Worm (Caenorhabditis elegans): ENCODE results near the gene C07A9.9.

C07A9.9 gene

DNA sequence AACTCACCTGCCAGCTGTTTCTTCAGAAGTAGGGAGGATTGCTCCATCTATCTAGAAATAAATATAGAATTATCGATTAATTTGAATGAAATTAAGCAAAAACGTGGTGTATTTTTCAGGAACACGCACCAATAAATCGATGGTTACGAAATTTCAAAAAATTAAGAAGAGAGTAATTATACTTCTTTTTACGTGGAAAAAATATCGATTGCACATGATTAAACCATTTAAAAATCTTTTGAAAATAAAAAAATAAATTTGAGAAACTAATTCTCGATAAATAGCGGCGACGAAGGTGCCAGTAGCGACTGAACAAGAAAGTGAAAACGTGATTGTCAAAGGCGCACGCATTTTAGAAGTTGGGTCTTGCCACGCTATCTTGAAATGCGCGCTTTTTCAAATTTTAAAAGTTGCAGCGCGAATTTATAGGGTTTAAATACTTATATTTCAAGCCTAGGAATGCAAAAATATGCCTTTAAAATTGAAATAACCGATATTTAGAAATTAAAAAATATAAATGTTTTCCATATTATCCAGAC lies 36.3 kb downstream of the C07A9.9 start, which contains the start of gene ubc-7:
Gene ubc-7, minus strand, starts transcription at position 51 of the 539 bp plus-strand sequence.
- TF ChIP-seq sea-2 (GFP tag; optimal IDR thresholded peaks at IDR 0.05) (no peak), ztf-11 (tag; optimal IDR thresholded peaks at IDR 0.05) (no peak), nhr-77 (tag; optimal IDR thresholded peaks at IDR 0.05) (no peak), snpc-4 (tag; optimal IDR thresholded peaks at IDR 0.05) (peak; percentile 57), lin-15B (tag; optimal IDR thresholded peaks at IDR 0.05) (peak; percentile 87), zag-1 (tag; optimal IDR thresholded peaks at IDR 0.05) (no peak), eor-1 (tag; optimal IDR thresholded peaks at IDR 0.05) (no peak), skn-1 (tag; optimal IDR thresholded peaks at IDR 0.05) (peak; percentile 53), nhr-25 (tag; optimal IDR thresholded peaks at IDR 0.05) (peak; percentile 69), fos-1 (tag; optimal IDR thresholded peaks at IDR 0.05) (no peak), pha-4 (tag; optimal IDR thresholded peaks at IDR 0.05) (peak; percentile 95), egl-27 (tag; optimal IDR thresholded peaks at IDR 0.05) (no peak), elt-1 (tag; optimal IDR thresholded peaks at IDR 0.05) (peak; percentile 12), elt-2 (tag; optimal IDR thresholded peaks at IDR 0.05) (peak; percentile 47), pqm-1 (tag; optimal IDR thresholded peaks at IDR 0.05) (no peak), nhr-12 (tag; optimal IDR thresholded peaks at IDR 0.05) (no peak), nhr-28 (tag; optimal IDR thresholded peaks at IDR 0.05) (no peak), nhr-67 (tag; optimal IDR thresholded peaks at IDR 0.05) (no peak), nhr-43 (tag; optimal IDR thresholded peaks at IDR 0.05; ENCODE audit: poor library complexity, severe bottlenecking) (peak; percentile 62), fkh-10 (GFP tag; optimal IDR thresholded peaks at IDR 0.05) (no peak), jun-1 (tag; optimal IDR thresholded peaks at IDR 0.05) (peak; percentile 35), nhr-23 (tag; optimal IDR thresholded peaks at IDR 0.05) (peak; percentile 92), ceh-9 (tag; optimal IDR thresholded peaks at IDR 0.05) (no peak), egl-5 (tag; optimal IDR thresholded peaks at IDR 0.05) (peak; percentile 95), nhr-11 (tag; optimal IDR thresholded peaks at IDR 0.05) (no peak), daf-12 (tag; optimal IDR thresholded peaks at IDR 0.05) (no peak), aly-2 (tag; optimal IDR thresholded peaks at IDR 0.05) (no peak), ztf-4 (tag; optimal IDR thresholded peaks at IDR 0.05) (no peak), ceh-16 (tag; optimal IDR thresholded peaks at IDR 0.05) (no peak), unc-62 (GFP tag; optimal IDR thresholded peaks at IDR 0.05) (no peak), ama-1 (optimal IDR thresholded peaks at IDR 0.05) (no peak), mdl-1 (tag; optimal IDR thresholded peaks at IDR 0.05) (peak; percentile 51), hmg-11 (tag; optimal IDR thresholded peaks at IDR 0.05) (peak; percentile 76), ZK546.5 (tag; optimal IDR thresholded peaks at IDR 0.05) (no peak), R02D3.7 (tag; optimal IDR thresholded peaks at IDR 0.05) (peak; percentile 26), tbx-2 (tag; optimal IDR thresholded peaks at IDR 0.05) (peak; percentile 5), ceh-28 (tag; optimal IDR thresholded peaks at IDR 0.05) (peak; percentile 47), fkh-2 (tag; optimal IDR thresholded peaks at IDR 0.05) (no peak), lsy-12 (tag; optimal IDR thresholded peaks at IDR 0.05) (peak; percentile 36), elt-3 (tag; optimal IDR thresholded peaks at IDR 0.05) (no peak), nhr-76 (tag; optimal IDR thresholded peaks at IDR 0.05) (no peak), lin-39 (tag; optimal IDR thresholded peaks at IDR 0.05) (peak; percentile 71), nfya-1 (tag; optimal IDR thresholded peaks at IDR 0.05; ENCODE audit: insufficient read depth) (peak; percentile 92), ceh-82 (tag; optimal IDR thresholded peaks at IDR 0.05) (peak; percentile 57), mml-1 (tag; optimal IDR thresholded peaks at IDR 0.05) (no peak), nhr-237 (tag; optimal IDR thresholded peaks at IDR 0.05) (no peak), unc-39 (tag; optimal IDR thresholded peaks at IDR 0.05) (no peak)

All from whole organism, L3 larva.